Fruit fly (Drosophila melanogaster) whole organism, embryonic: ENCODE results near the gene Ak3.

Experiments used
- Bdp1 ChIP-seq: fragments of 200-800 bp; sonication (Bioruptor generic); optimal IDR thresholded peaks from 3 replicates; lab custom pipeline; 2016; ENCODE audit warnings: missing biosample characterization, missing genetic modification characterization
- Blimp-1 ChIP-seq: fragments of 200-800 bp; sonication (Bioruptor generic); optimal IDR thresholded peaks from 3 replicates; lab custom pipeline; 2018; ENCODE audit warnings: missing biosample characterization, missing genetic modification characterization, mild to moderate bottlenecking, moderate library complexity, missing genetic modification reagents
- CG10431 ChIP-seq: fragments of 200-800 bp; sonication (Bioruptor generic); optimal IDR thresholded peaks from 3 replicates; lab custom pipeline; 2018; ENCODE audit warnings: missing biosample characterization, mild to moderate bottlenecking, missing genetic modification characterization
- CG14050 ChIP-seq: fragments of 200-800 bp; sonication (Bioruptor generic); IDR thresholded peaks from 3 replicates; pipeline ENCODE4 v1.3.6; 2022; ENCODE audit warnings: missing biosample characterization, missing genetic modification characterization
- CG15514 ChIP-seq: fragments of 200-800 bp; sonication (Bioruptor generic); optimal IDR thresholded peaks from 3 replicates; lab custom pipeline; 2017; ENCODE audit warnings: missing biosample characterization, missing genetic modification characterization, mild to moderate bottlenecking, moderate library complexity, missing genetic modification reagents
- CG15696 ChIP-seq: fragments of 200-800 bp; sonication (Bioruptor generic); optimal IDR thresholded peaks from 2 replicates; lab custom pipeline; 2019; ENCODE audit warnings: missing biosample characterization, mild to moderate bottlenecking, missing genetic modification characterization, moderate library complexity
- CG17361 ChIP-seq: fragments of 200-800 bp; sonication (Bioruptor generic); IDR thresholded peaks from 3 replicates; pipeline ENCODE4 v1.3.6; 2022; ENCODE audit warnings: missing biosample characterization, missing genetic modification characterization
- CG17612 ChIP-seq: fragments of 200-800 bp; sonication (Bioruptor generic); IDR thresholded peaks from 2 replicates; pipeline ENCODE4 v1.3.6; 2022; ENCODE audit warnings: missing biosample characterization, missing genetic modification characterization
- CG2116 ChIP-seq: fragments of 200-800 bp; sonication (Bioruptor generic); optimal IDR thresholded peaks from 3 replicates; lab custom pipeline; 2018; ENCODE audit warnings: missing biosample characterization, mild to moderate bottlenecking, missing genetic modification characterization
- CG2129 ChIP-seq: fragments of 200-800 bp; sonication (Bioruptor generic); IDR thresholded peaks from 2 replicates; pipeline ENCODE4 v1.3.6; 2022; ENCODE audit warnings: missing biosample characterization, missing genetic modification characterization; ENCODE audit not compliant: partially characterized antibody
- CG2678 ChIP-seq: fragments of 200-800 bp; sonication (Bioruptor generic); optimal IDR thresholded peaks from 3 replicates; lab custom pipeline; 2019; ENCODE audit warnings: missing biosample characterization, mild to moderate bottlenecking, missing genetic modification characterization, moderate library complexity
- CG2875 ChIP-seq: fragments of 200-800 bp; sonication (Bioruptor generic); optimal IDR thresholded peaks from 2 replicates; lab custom pipeline; 2017; ENCODE audit warnings: missing biosample characterization, mild to moderate bottlenecking, missing genetic modification characterization, missing genetic modification reagents
- CG3281 ChIP-seq: fragments of 200-800 bp; sonication (Bioruptor generic); optimal IDR thresholded peaks from 3 replicates; lab custom pipeline; 2017; ENCODE audit warnings: missing biosample characterization, mild to moderate bottlenecking, missing genetic modification characterization
- CG43689 ChIP-seq: fragments of 200-800 bp; sonication (Bioruptor generic); IDR thresholded peaks from 2 replicates; pipeline ENCODE4 v1.3.6; 2022; ENCODE audit warnings: missing biosample characterization, missing genetic modification characterization
- CG6254 ChIP-seq: fragments of 200-800 bp; sonication (Bioruptor generic); optimal IDR thresholded peaks from 3 replicates; lab custom pipeline; 2017; ENCODE audit warnings: mild to moderate bottlenecking, missing biosample characterization, missing genetic modification reagents, missing genetic modification characterization
- CG6854 ChIP-seq: fragments of 200-800 bp; sonication (Bioruptor generic); optimal IDR thresholded peaks from 3 replicates; lab custom pipeline; 2017; ENCODE audit warnings: missing biosample characterization, mild to moderate bottlenecking, missing genetic modification characterization
- CG8290 ChIP-seq, 3 experiments: fragments of 200-800 bp; sonication (Bioruptor generic); optimal IDR thresholded peaks; 2 replicates each; lab custom pipeline; 2016 to 2019; ENCODE audit warnings: missing biosample characterization in 3 of 3, missing genetic modification characterization in 3 of 3, mild to moderate bottlenecking in 2 of 3, moderate library complexity in 1 of 3
- CG8765 ChIP-seq: fragments of 200-800 bp; sonication (Bioruptor generic); IDR thresholded peaks from 2 replicates; pipeline ENCODE4 v1.3.6; 2022; ENCODE audit warnings: missing biosample characterization, missing genetic modification characterization
- CHES-1-like ChIP-seq: fragments of 200-800 bp; sonication (Bioruptor generic); optimal IDR thresholded peaks from 2 replicates; lab custom pipeline; 2016; ENCODE audit warnings: missing biosample characterization, missing genetic modification characterization
- Camta ChIP-seq: fragments of 200-800 bp; sonication (Bioruptor generic); optimal IDR thresholded peaks from 2 replicates; lab custom pipeline; 2016; ENCODE audit warnings: missing biosample characterization, missing genetic modification characterization
- Chrac-16 ChIP-seq: fragments of 200-800 bp; sonication (Bioruptor generic); optimal IDR thresholded peaks from 3 replicates; lab custom pipeline; 2016; ENCODE audit warnings: missing biosample characterization, missing genetic modification characterization
- Dll ChIP-seq: fragments of 200-800 bp; sonication (Bioruptor generic); IDR thresholded peaks from 4 replicates; pipeline ENCODE4 v1.3.6; 2022; ENCODE audit warnings: missing biosample characterization, missing genetic modification characterization; ENCODE audit not compliant: partially characterized antibody
- ERR ChIP-seq: fragments of 200-800 bp; sonication (Bioruptor generic); optimal IDR thresholded peaks from 2 replicates; lab custom pipeline; 2016; ENCODE audit warnings: missing biosample characterization, missing genetic modification characterization
- Fer1 ChIP-seq: fragments of 200-800 bp; sonication (Bioruptor generic); optimal IDR thresholded peaks from 2 replicates; lab custom pipeline; 2017; ENCODE audit warnings: missing biosample characterization, mild to moderate bottlenecking, missing genetic modification characterization
- HLH54F ChIP-seq: fragments of 200-800 bp; sonication (Bioruptor generic); optimal IDR thresholded peaks from 3 replicates; lab custom pipeline; 2016; ENCODE audit warnings: missing biosample characterization, missing genetic modification characterization
- HmgZ ChIP-seq: fragments of 200-800 bp; sonication (Bioruptor generic); optimal IDR thresholded peaks from 2 replicates; lab custom pipeline; 2018; ENCODE audit warnings: missing biosample characterization, mild to moderate bottlenecking, missing genetic modification characterization
- Hmx ChIP-seq: fragments of 200-800 bp; sonication (Bioruptor generic); optimal IDR thresholded peaks from 2 replicates; lab custom pipeline; 2016; ENCODE audit warnings: missing biosample characterization, missing genetic modification characterization
- Mes4 ChIP-seq: fragments of 200-800 bp; sonication (Bioruptor generic); optimal IDR thresholded peaks from 2 replicates; lab custom pipeline; 2016; ENCODE audit warnings: missing biosample characterization, missing genetic modification characterization
- NK7.1 ChIP-seq: fragments of 200-800 bp; sonication (Bioruptor generic); optimal IDR thresholded peaks from 3 replicates; lab custom pipeline; 2016; ENCODE audit warnings: missing biosample characterization, missing genetic modification characterization
- Six4 ChIP-seq: fragments of 200-800 bp; sonication (Bioruptor generic); optimal IDR thresholded peaks from 2 replicates; lab custom pipeline; 2016; ENCODE audit warnings: missing biosample characterization, missing genetic modification characterization
- Stat92E ChIP-seq, 3 experiments: fragments of >200 bp in 2 of 3; fragments of 200-800 bp in 1 of 3; sonication (Bioruptor generic) in 1 of 3; optimal IDR thresholded peaks; 2 replicates each; lab custom pipeline; 2017 to 2019; ENCODE audit warnings: missing biosample characterization in 3 of 3, missing genetic modification characterization in 3 of 3, mild to moderate bottlenecking in 1 of 3, moderate library complexity in 1 of 3
- Taf1 ChIP-seq: fragments of 200-800 bp; sonication (Bioruptor generic); IDR thresholded peaks from 2 replicates; pipeline ENCODE4 v1.3.6; 2022; ENCODE audit warnings: missing biosample characterization, missing genetic modification characterization
- ac ChIP-seq: fragments of 200-800 bp; sonication (Bioruptor generic); optimal IDR thresholded peaks from 3 replicates; lab custom pipeline; 2017; ENCODE audit warnings: missing biosample characterization, mild to moderate bottlenecking, missing genetic modification characterization
- caup ChIP-seq: fragments of 200-800 bp; sonication (Bioruptor generic); optimal IDR thresholded peaks from 3 replicates; lab custom pipeline; 2017; ENCODE audit warnings: missing biosample characterization, mild to moderate bottlenecking, missing genetic modification characterization, moderate library complexity; ENCODE audit not compliant: severe bottlenecking
- ci ChIP-seq: fragments of 200-800 bp; sonication (Bioruptor generic); IDR thresholded peaks from 3 replicates; pipeline ENCODE4 v1.3.6; 2022; ENCODE audit warnings: missing biosample characterization, missing genetic modification characterization
- corto ChIP-seq: fragments of 200-800 bp; sonication (Bioruptor generic); optimal IDR thresholded peaks from 2 replicates; lab custom pipeline; 2016; ENCODE audit warnings: missing biosample characterization, mild to moderate bottlenecking, missing genetic modification characterization, moderate library complexity
- crc ChIP-seq: fragments of 200-800 bp; sonication (Bioruptor generic); optimal IDR thresholded peaks from 2 replicates; lab custom pipeline; 2016; ENCODE audit warnings: missing biosample characterization, missing genetic modification characterization
- danr ChIP-seq: fragments of 200-800 bp; sonication (Bioruptor generic); IDR thresholded peaks from 2 replicates; pipeline ENCODE4 v1.3.6; 2022; ENCODE audit warnings: missing biosample characterization, missing genetic modification characterization
- fd3F ChIP-seq: fragments of 200-800 bp; sonication (Bioruptor generic); optimal IDR thresholded peaks from 2 replicates; lab custom pipeline; 2018; ENCODE audit warnings: missing biosample characterization, mild to moderate bottlenecking, missing genetic modification characterization, moderate library complexity
- ftz-f1 ChIP-seq: fragments of 200-800 bp; sonication (Bioruptor generic); optimal IDR thresholded peaks from 2 replicates; lab custom pipeline; 2016; ENCODE audit warnings: missing biosample characterization, missing genetic modification characterization
- her ChIP-seq: fragments of 200-800 bp; sonication (Bioruptor generic); optimal IDR thresholded peaks from 2 replicates; lab custom pipeline; 2016; ENCODE audit warnings: missing biosample characterization, missing genetic modification characterization
- jumu ChIP-seq: fragments of 200-800 bp; sonication (Bioruptor generic); optimal IDR thresholded peaks from 3 replicates; lab custom pipeline; 2016; ENCODE audit warnings: missing biosample characterization, missing genetic modification characterization
- lbe ChIP-seq: fragments of 200-800 bp; sonication (Bioruptor generic); optimal IDR thresholded peaks from 2 replicates; lab custom pipeline; 2016; ENCODE audit warnings: missing biosample characterization, mild to moderate bottlenecking, missing genetic modification characterization
- pho ChIP-seq: fragments of 200-800 bp; sonication (Bioruptor generic); optimal IDR thresholded peaks from 2 replicates; lab custom pipeline; 2016; ENCODE audit warnings: missing biosample characterization, missing genetic modification characterization
- pnt ChIP-seq: fragments of 200-800 bp; sonication (Bioruptor generic); optimal IDR thresholded peaks from 3 replicates; lab custom pipeline; 2016; ENCODE audit warnings: missing biosample characterization, missing genetic modification characterization
- psq ChIP-seq: fragments of 200-800 bp; sonication (Bioruptor generic); optimal IDR thresholded peaks from 2 replicates; lab custom pipeline; 2017; ENCODE audit warnings: missing biosample characterization, missing genetic modification characterization
- pzg ChIP-seq: fragments of 200-800 bp; sonication (Bioruptor generic); optimal IDR thresholded peaks from 3 replicates; lab custom pipeline; 2018; ENCODE audit warnings: missing biosample characterization, mild to moderate bottlenecking, missing genetic modification characterization, moderate library complexity
- ranshi ChIP-seq: fragments of 200-800 bp; sonication (Bioruptor generic); IDR thresholded peaks from 2 replicates; pipeline ENCODE4 v1.3.6; 2022; ENCODE audit warnings: missing biosample characterization, missing genetic modification characterization
- tap ChIP-seq: fragments of 200-800 bp; optimal IDR thresholded peaks from 3 replicates; lab custom pipeline; 2019; ENCODE audit warnings: missing biosample characterization, mild to moderate bottlenecking, missing genetic modification characterization, moderate library complexity
- usp ChIP-seq: fragments of >200 bp; optimal IDR thresholded peaks from 2 replicates; lab custom pipeline; 2017; ENCODE audit warnings: missing biosample characterization, missing genetic modification characterization

Gene Ak3

dm6 chr3R:10849515-10849973, 39.8 kb downstream of the Ak3 start, which contains the start of gene CG42394 (continued):
- TF ChIP-seq CG8765 (peak; percentile 89), Stat92E (GFP tag; optimal IDR thresholded peaks at IDR 0.05; lab: Kevin White, UChicago) (peak in 1 of 3 experiments; percentile 83), CG17361 (GFP tag; lab: Robert Waterston, UW) (peak; percentile 99), pho (peak; percentile 68), HLH54F (GFP tag; lab: Kevin White, UChicago) (peak; percentile 60), CG15696 (tag; lab: Kevin White, UChicago) (peak; percentile 94), fd3F (GFP tag; lab: Kevin White, UChicago) (peak; percentile 90), corto (GFP tag; lab: Kevin White, UChicago) (peak; percentile 60), ERR (GFP tag; lab: Kevin White, UChicago) (peak; percentile 67), CG6254 (GFP tag; lab: Kevin White, UChicago) (peak; percentile 96), Dll (GFP tag; lab: Robert Waterston, UW) (0 out of 4 replicates have a peak, but pooled peaks have one; percentile 43), danr (GFP tag; lab: Robert Waterston, UW) (peak; percentile 87), CG2875 (GFP tag; lab: Kevin White, UChicago) (peak; percentile 95), Fer1 (GFP tag; lab: Kevin White, UChicago) (peak; percentile 98), NK7.1 (GFP tag; lab: Kevin White, UChicago) (peak; percentile 56), CHES-1-like (GFP tag; lab: Kevin White, UChicago) (peak; percentile 49), psq (GFP tag; lab: Kevin White, UChicago) (peak; percentile 72), CG2116 (peak; percentile 76), CG14050 (GFP tag; lab: Robert Waterston, UW) (peak; percentile 92), her (no peak), CG8290 (GFP tag; optimal IDR thresholded peaks at IDR 0.05; lab: Kevin White, UChicago) (peak; percentile 87), CG8290 (tag; optimal IDR thresholded peaks at IDR 0.05; lab: Kevin White, UChicago) (peak in 1 of 2 experiments; percentile 41), CG43689 (GFP tag; lab: Robert Waterston, UW) (peak; percentile 39; the same call in 1 of the 2 replicates), CG3281 (GFP tag; lab: Kevin White, UChicago) (peak; percentile 98), usp (GFP tag; lab: Kevin White, UChicago) (no peak), Blimp-1 (GFP tag; lab: Kevin White, UChicago) (peak; percentile 96), CG2129 (GFP tag; lab: Robert Waterston, UW) (no peak), pnt (GFP tag; lab: Kevin White, UChicago) (peak; percentile 56), jumu (GFP tag; lab: Kevin White, UChicago) (peak; percentile 35), CG15514 (GFP tag; lab: Kevin White, UChicago) (peak; percentile 89), CG6854 (GFP tag; lab: Kevin White, UChicago) (peak; percentile 97), HmgZ (peak; percentile 89), pzg (GFP tag; lab: Kevin White, UChicago) (no peak), Camta (GFP tag; lab: Kevin White, UChicago) (peak; percentile 80), CG10431 (GFP tag; lab: Kevin White, UChicago) (peak; percentile 79), ci (GFP tag; lab: Robert Waterston, UW) (peak; percentile 96), ftz-f1 (GFP tag; lab: Kevin White, UChicago) (no peak), ac (GFP tag; lab: Kevin White, UChicago) (peak; percentile 90), Taf1 (peak; percentile 84), CG17612 (GFP tag; lab: Robert Waterston, UW) (peak; percentile 81), Mes4 (GFP tag; lab: Kevin White, UChicago) (peak; percentile 61), Six4 (GFP tag; lab: Kevin White, UChicago) (peak; percentile 95), tap (tag; lab: Kevin White, UChicago) (peak; percentile 90), Hmx (GFP tag; lab: Kevin White, UChicago) (no peak), Bdp1 (GFP tag; lab: Kevin White, UChicago) (peak; percentile 64), ranshi (GFP tag; lab: Robert Waterston, UW) (peak; percentile 96), caup (GFP tag; lab: Kevin White, UChicago) (peak; percentile 95), crc (GFP tag; lab: Kevin White, UChicago) (peak; percentile 54), Chrac-16 (peak; percentile 88), CG2678 (tag; lab: Kevin White, UChicago) (peak; percentile 97), lbe (GFP tag; lab: Kevin White, UChicago) (peak; percentile 91)
